Fruit fly (Drosophila melanogaster): ENCODE measurements around the gene CG3857.

CG3857 gene

dm6 chrX:1963591-1964216 lies 23.9 kb upstream of the CG3857 start (continued):
- TF ChIP-seq CG3163 (GFP tag; optimal IDR thresholded peaks at IDR 0.05): peak; percentile 70
- TF ChIP-seq Deaf1 (tag; optimal IDR thresholded peaks at IDR 0.05): peak; percentile 96
- peak; percentile 92 for TF ChIP-seq CG12942 (GFP tag; optimal IDR thresholded peaks at IDR 0.05)
- peak; percentile 70 for TF ChIP-seq CG14965 (GFP tag; optimal IDR thresholded peaks at IDR 0.05; ENCODE audit: borderline replicate concordance)
- peak; percentile 91 for TF ChIP-seq CG9609 (GFP tag; optimal IDR thresholded peaks at IDR 0.05)
- TF ChIP-seq CG10321 (GFP tag; IDR thresholded peaks at IDR 0.05): peak; percentile 74
- TF ChIP-seq ato (GFP tag; IDR thresholded peaks at IDR 0.05; ENCODE audit: partially characterized antibody): no peak
- peak; percentile 90 for TF ChIP-seq dati (GFP tag; IDR thresholded peaks at IDR 0.05)
- TF ChIP-seq CG13123 (GFP tag; optimal IDR thresholded peaks at IDR 0.05): peak; percentile 86
- TF ChIP-seq sc (optimal IDR thresholded peaks at IDR 0.05): no peak
- TF ChIP-seq sc (GFP tag; optimal IDR thresholded peaks at IDR 0.05): peak; percentile 83
- peak; percentile 90 for TF ChIP-seq Dbx (GFP tag; IDR thresholded peaks at IDR 0.05)
- TF ChIP-seq dan (GFP tag; IDR thresholded peaks at IDR 0.05): peak; percentile 68
- TF ChIP-seq CG18764 (GFP tag; optimal IDR thresholded peaks at IDR 0.05): peak; percentile 89
- TF ChIP-seq CG4730 (GFP tag; IDR thresholded peaks at IDR 0.05): peak; percentile 94
- TF ChIP-seq gcm (GFP tag; optimal IDR thresholded peaks at IDR 0.05): peak; percentile 80
- TF ChIP-seq en (GFP tag; optimal IDR thresholded peaks at IDR 0.05): peak; percentile 85
- TF ChIP-seq hbn (GFP tag; IDR thresholded peaks at IDR 0.05; ENCODE audit: partially characterized antibody): no peak
- TF ChIP-seq shn (GFP tag; optimal IDR thresholded peaks at IDR 0.05): peak; percentile 85
- peak; percentile 94 for TF ChIP-seq tgo (GFP tag; IDR thresholded peaks at IDR 0.05)
- TF ChIP-seq CG15601 (tag; optimal IDR thresholded peaks at IDR 0.05): peak; percentile 89
- peak; percentile 50 for TF ChIP-seq CTCF (GFP tag; optimal IDR thresholded peaks at IDR 0.05)
- peak; percentile 96 for TF ChIP-seq CG2678 (tag; optimal IDR thresholded peaks at IDR 0.05)
- TF ChIP-seq stc (GFP tag; IDR thresholded peaks at IDR 0.05): peak; percentile 94
- TF ChIP-seq salm (tag; optimal IDR thresholded peaks at IDR 0.05): peak; percentile 87
- TF ChIP-seq CG15479 (GFP tag; optimal IDR thresholded peaks at IDR 0.05): no peak
- no peak for TF ChIP-seq bbx (GFP tag; IDR thresholded peaks at IDR 0.05; ENCODE audit: partially characterized antibody)
- no peak for TF ChIP-seq hb (GFP tag; IDR thresholded peaks at IDR 0.05; ENCODE audit: partially characterized antibody)
- TF ChIP-seq Blimp-1 (GFP tag; optimal IDR thresholded peaks at IDR 0.05): peak; percentile 96
- TF ChIP-seq CG2116 (GFP tag; optimal IDR thresholded peaks at IDR 0.05): peak; percentile 14
- TF ChIP-seq Ets97D (GFP tag; optimal IDR thresholded peaks at IDR 0.05): peak; percentile 76
- TF ChIP-seq Oli (tag; optimal IDR thresholded peaks at IDR 0.05): peak; percentile 95
- TF ChIP-seq CG12744 (GFP tag; optimal IDR thresholded peaks at IDR 0.05): peak; percentile 82
- peak; percentile 76 for TF ChIP-seq Jarid2 (GFP tag; optimal IDR thresholded peaks at IDR 0.05)
- TF ChIP-seq zen (tag; optimal IDR thresholded peaks at IDR 0.05): peak; percentile 72
- TF ChIP-seq jing (GFP tag; optimal IDR thresholded peaks at IDR 0.05): peak; percentile 92
- TF ChIP-seq CG9727 (GFP tag; optimal IDR thresholded peaks at IDR 0.05): peak; percentile 81
- peak; percentile 88 for TF ChIP-seq CG1024 (GFP tag; IDR thresholded peaks at IDR 0.05)
- peak; percentile 97 for TF ChIP-seq CG17359 (tag; optimal IDR thresholded peaks at IDR 0.05)
- peak; percentile 88 for TF ChIP-seq CG17568 (GFP tag; optimal IDR thresholded peaks at IDR 0.05)
- TF ChIP-seq Hand (GFP tag; optimal IDR thresholded peaks at IDR 0.05): peak; percentile 84
- peak; percentile 42 for TF ChIP-seq pfk (GFP tag; optimal IDR thresholded peaks at IDR 0.05)
- peak; percentile 72 for TF ChIP-seq CG18011 (GFP tag; optimal IDR thresholded peaks at IDR 0.05)
- TF ChIP-seq CG5180 (GFP tag; optimal IDR thresholded peaks at IDR 0.05): peak; percentile 86
- TF ChIP-seq amos (GFP tag; IDR thresholded peaks at IDR 0.05; ENCODE audit: partially characterized antibody): no peak
- TF ChIP-seq MESR4 (GFP tag; optimal IDR thresholded peaks at IDR 0.05): peak; percentile 33
- peak; percentile 70 for TF ChIP-seq crol (GFP tag; IDR thresholded peaks at IDR 0.05)
- peak; percentile 93 for TF ChIP-seq Rx (GFP tag; IDR thresholded peaks at IDR 0.05)
- peak; percentile 98 for TF ChIP-seq HLH3B (GFP tag; IDR thresholded peaks at IDR 0.05)
- peak; percentile 91 for TF ChIP-seq croc (GFP tag; conservative IDR thresholded peaks at IDR 0.05)

Data from whole organism, embryonic.